Fruit fly (Drosophila melanogaster) whole organism, embryonic: ENCODE measurements around the gene CG13373.
A peak's percentile ranks its signal among the peaks of the same experiment; 100 is the strongest.

Experiments used
- Adf1 ChIP-seq: fragments of 200-800 bp; sonication (Bioruptor generic); IDR thresholded peaks from 2 replicates; pipeline ENCODE4 v1.3.6; 2022; ENCODE audit warnings: missing biosample characterization, missing genetic modification characterization
- CG10462 ChIP-seq: fragments of 200-800 bp; sonication (Bioruptor generic); optimal IDR thresholded peaks from 2 replicates; lab custom pipeline; 2016; ENCODE audit warnings: missing biosample characterization, missing genetic modification characterization
- CG10654 ChIP-seq: fragments of 200-800 bp; sonication (Bioruptor generic); optimal IDR thresholded peaks from 2 replicates; lab custom pipeline; 2016; ENCODE audit warnings: missing biosample characterization, missing genetic modification characterization
- CG12744 ChIP-seq: fragments of 200-800 bp; sonication (Bioruptor generic); optimal IDR thresholded peaks from 2 replicates; lab custom pipeline; 2016; ENCODE audit warnings: missing biosample characterization, missing genetic modification characterization
- CG13287 ChIP-seq: fragments of 200-800 bp; sonication (Bioruptor generic); IDR thresholded peaks from 2 replicates; pipeline ENCODE4 v1.3.6; 2022; ENCODE audit warnings: missing biosample characterization, missing genetic modification characterization; ENCODE audit not compliant: partially characterized antibody
- CG14014 ChIP-seq: fragments of 200-800 bp; sonication (Bioruptor generic); IDR thresholded peaks from 2 replicates; pipeline ENCODE4 v1.3.6; 2022; ENCODE audit warnings: missing biosample characterization, missing genetic modification characterization
- CG14667 ChIP-seq: fragments of 200-800 bp; sonication (Bioruptor generic); IDR thresholded peaks from 2 replicates; pipeline ENCODE4 v1.3.6; 2022; ENCODE audit warnings: missing biosample characterization, missing genetic modification characterization
- CG1603 ChIP-seq: fragments of 200-800 bp; sonication (Bioruptor generic); optimal IDR thresholded peaks from 2 replicates; lab custom pipeline; 2019; ENCODE audit warnings: missing biosample characterization, mild to moderate bottlenecking, missing genetic modification characterization, moderate library complexity
- CG1647 ChIP-seq: fragments of 200-800 bp; sonication (Bioruptor generic); optimal IDR thresholded peaks from 3 replicates; lab custom pipeline; 2016; ENCODE audit warnings: missing biosample characterization, missing genetic modification characterization
- CG17359 ChIP-seq: fragments of 200-800 bp; sonication (Bioruptor generic); optimal IDR thresholded peaks from 3 replicates; lab custom pipeline; 2018; ENCODE audit warnings: missing biosample characterization, mild to moderate bottlenecking, missing genetic modification characterization, moderate library complexity
- CG17802 ChIP-seq: fragments of 200-800 bp; sonication (Bioruptor generic); optimal IDR thresholded peaks from 2 replicates; lab custom pipeline; 2018; ENCODE audit warnings: missing biosample characterization, mild to moderate bottlenecking, missing genetic modification characterization, moderate library complexity
- CG1792 ChIP-seq: fragments of 200-800 bp; sonication (Bioruptor generic); optimal IDR thresholded peaks from 2 replicates; lab custom pipeline; 2016; ENCODE audit warnings: missing biosample characterization, missing genetic modification characterization
- CG31441 ChIP-seq: fragments of 200-800 bp; sonication (Bioruptor generic); IDR thresholded peaks from 2 replicates; pipeline ENCODE4 v1.3.6; 2022; ENCODE audit warnings: missing biosample characterization, missing genetic modification characterization
- CG3163 ChIP-seq: fragments of 200-800 bp; sonication (Bioruptor generic); optimal IDR thresholded peaks from 3 replicates; lab custom pipeline; 2016; ENCODE audit warnings: missing biosample characterization, missing genetic modification characterization
- CG3847 ChIP-seq: fragments of 200-800 bp; sonication (Bioruptor generic); IDR thresholded peaks from 2 replicates; pipeline ENCODE4 v1.3.6; 2022; ENCODE audit warnings: missing biosample characterization, missing genetic modification characterization
- CG4282 ChIP-seq: fragments of 200-800 bp; sonication (Bioruptor generic); optimal IDR thresholded peaks from 2 replicates; lab custom pipeline; 2016; ENCODE audit warnings: missing biosample characterization, missing genetic modification characterization
- CG43689 ChIP-seq: fragments of 200-800 bp; sonication (Bioruptor generic); IDR thresholded peaks from 2 replicates; pipeline ENCODE4 v1.3.6; 2022; ENCODE audit warnings: missing biosample characterization, missing genetic modification characterization
- CG6791 ChIP-seq: fragments of 200-800 bp; sonication (Bioruptor generic); IDR thresholded peaks from 3 replicates; pipeline ENCODE4 v1.3.6; 2022; ENCODE audit warnings: missing biosample characterization, missing genetic modification characterization; ENCODE audit not compliant: partially characterized antibody
- CG9215 ChIP-seq: fragments of 200-800 bp; sonication (Bioruptor generic); IDR thresholded peaks from 2 replicates; pipeline ENCODE4 v1.3.6; 2022; ENCODE audit warnings: missing biosample characterization, missing genetic modification characterization
- Dll ChIP-seq: fragments of 200-800 bp; sonication (Bioruptor generic); IDR thresholded peaks from 4 replicates; pipeline ENCODE4 v1.3.6; 2022; ENCODE audit warnings: missing biosample characterization, missing genetic modification characterization; ENCODE audit not compliant: partially characterized antibody
- E2f2 ChIP-seq: fragments of 200-800 bp; sonication (Bioruptor generic); IDR thresholded peaks from 2 replicates; pipeline ENCODE4 v1.3.6; 2022; ENCODE audit warnings: missing biosample characterization, missing genetic modification characterization
- H15 ChIP-seq: fragments of 200-800 bp; sonication (Bioruptor generic); IDR thresholded peaks from 3 replicates; pipeline ENCODE4 v1.3.6; 2022; ENCODE audit warnings: missing biosample characterization, missing genetic modification characterization
- HLH4C ChIP-seq: fragments of 200-800 bp; sonication (Bioruptor generic); IDR thresholded peaks from 3 replicates; pipeline ENCODE4 v1.3.6; 2022; ENCODE audit warnings: missing biosample characterization, missing genetic modification characterization; ENCODE audit not compliant: partially characterized antibody
- HmgZ ChIP-seq: fragments of 200-800 bp; sonication (Bioruptor generic); optimal IDR thresholded peaks from 2 replicates; lab custom pipeline; 2018; ENCODE audit warnings: missing biosample characterization, mild to moderate bottlenecking, missing genetic modification characterization
- Hr39 ChIP-seq: fragments of >200 bp; optimal IDR thresholded peaks from 2 replicates; lab custom pipeline; 2017
- Hsf ChIP-seq: fragments of 200-800 bp; sonication (Bioruptor generic); optimal IDR thresholded peaks from 3 replicates; lab custom pipeline; 2016; ENCODE audit warnings: missing biosample characterization, missing genetic modification characterization
- Lhr ChIP-seq: fragments of 200-800 bp; sonication (Bioruptor generic); optimal IDR thresholded peaks from 3 replicates; lab custom pipeline; 2017; ENCODE audit warnings: mild to moderate bottlenecking, missing biosample characterization, missing genetic modification reagents, missing genetic modification characterization
- Med ChIP-seq: fragments of 200-800 bp; sonication (Bioruptor generic); peaks from one replicate; lab custom pipeline; 2016; ENCODE audit warnings: missing biosample characterization, missing genetic modification characterization, mild to moderate bottlenecking, inconsistent platforms, moderate library complexity
- Nf-YC ChIP-seq: fragments of 200-800 bp; optimal IDR thresholded peaks from 3 replicates; lab custom pipeline; 2019; ENCODE audit warnings: missing biosample characterization, mild to moderate bottlenecking, missing genetic modification characterization, moderate library complexity
- Rfx ChIP-seq: fragments of 200-800 bp; sonication (Bioruptor generic); IDR thresholded peaks from 2 replicates; pipeline ENCODE4 v1.3.6; 2022; ENCODE audit warnings: missing biosample characterization, missing genetic modification characterization
- Trl ChIP-seq, 3 experiments: fragments of >200 bp in 2 of 3; fragments of 200-800 bp in 1 of 3; sonication (Bioruptor generic) in 1 of 3; optimal IDR thresholded peaks; 2 replicates in 1 of 3; 3 replicates in 2 of 3; lab custom pipeline; 2016 to 2017; ENCODE audit warnings: missing biosample characterization in 1 of 3, missing genetic modification characterization in 1 of 3
- aop ChIP-seq: fragments of 200-800 bp; sonication (Bioruptor generic); IDR thresholded peaks from 2 replicates; pipeline ENCODE4 v1.3.6; 2022; ENCODE audit warnings: missing biosample characterization, missing genetic modification characterization
- chinmo ChIP-seq: fragments of 200-800 bp; sonication (Bioruptor generic); IDR thresholded peaks from 4 replicates; pipeline ENCODE4 v1.3.6; 2022; ENCODE audit warnings: missing biosample characterization, missing genetic modification characterization; ENCODE audit not compliant: partially characterized antibody
- crp ChIP-seq, 2 experiments: fragments of 200-800 bp; sonication (Bioruptor generic); optimal IDR thresholded peaks; 2 replicates in 1 of 2; 3 replicates in 1 of 2; lab custom pipeline; 2017; ENCODE audit warnings: missing biosample characterization in 2 of 2, missing genetic modification characterization in 2 of 2, mild to moderate bottlenecking in 1 of 2, moderate library complexity in 1 of 2
- cwo ChIP-seq: fragments of 200-800 bp; sonication (Bioruptor generic); optimal IDR thresholded peaks from 3 replicates; lab custom pipeline; 2017; ENCODE audit warnings: missing biosample characterization, missing genetic modification characterization, mild to moderate bottlenecking, moderate library complexity, missing genetic modification reagents
- ewg ChIP-seq: fragments of 200-800 bp; sonication (Bioruptor generic); optimal IDR thresholded peaks from 3 replicates; lab custom pipeline; 2017; ENCODE audit warnings: mild to moderate bottlenecking, missing biosample characterization, missing genetic modification reagents, missing genetic modification characterization
- fd64A ChIP-seq: fragments of 200-800 bp; sonication (Bioruptor generic); optimal IDR thresholded peaks from 3 replicates; lab custom pipeline; 2018; ENCODE audit warnings: missing biosample characterization, mild to moderate bottlenecking, missing genetic modification characterization
- gce ChIP-seq: fragments of 200-800 bp; sonication (Bioruptor generic); IDR thresholded peaks from 3 replicates; pipeline ENCODE4 v1.3.6; 2022; ENCODE audit warnings: missing biosample characterization, missing genetic modification characterization
- gro ChIP-seq: fragments of 200-800 bp; sonication (Bioruptor generic); optimal IDR thresholded peaks from 2 replicates; lab custom pipeline; 2016; ENCODE audit warnings: missing biosample characterization, missing genetic modification characterization
- insv ChIP-seq, 2 experiments: fragments of 200-800 bp; sonication (Bioruptor generic); optimal IDR thresholded peaks; 3 replicates each; lab custom pipeline; 2016 to 2018; ENCODE audit warnings: missing biosample characterization in 2 of 2, missing genetic modification characterization in 2 of 2
- knrl ChIP-seq: fragments of 200-800 bp; sonication (Bioruptor generic); IDR thresholded peaks from 3 replicates; pipeline ENCODE4 v1.3.6; 2022; ENCODE audit warnings: missing biosample characterization, missing genetic modification characterization; ENCODE audit not compliant: partially characterized antibody
- lbe ChIP-seq: fragments of 200-800 bp; sonication (Bioruptor generic); optimal IDR thresholded peaks from 2 replicates; lab custom pipeline; 2016; ENCODE audit warnings: missing biosample characterization, mild to moderate bottlenecking, missing genetic modification characterization
- nerfin-1 ChIP-seq: fragments of 200-800 bp; sonication (Bioruptor generic); optimal IDR thresholded peaks from 3 replicates; lab custom pipeline; 2019; ENCODE audit warnings: missing biosample characterization, mild to moderate bottlenecking, missing genetic modification characterization, moderate library complexity
- nom ChIP-seq: fragments of 200-800 bp; sonication (Bioruptor generic); optimal IDR thresholded peaks from 2 replicates; lab custom pipeline; 2017; ENCODE audit warnings: missing biosample characterization, missing genetic modification characterization, mild to moderate bottlenecking, moderate library complexity, missing genetic modification reagents
- pan ChIP-seq, 4 experiments: fragments of >200 bp in 3 of 4; fragments of 200-800 bp in 1 of 4; sonication (Bioruptor generic) in 1 of 4; optimal IDR thresholded peaks in 3 of 4; IDR thresholded peaks in 1 of 4; 2 replicates each; pipeline versions ENCODE4 v1.3.6 to Lab custom; 2017 to 2022; ENCODE audit warnings: missing biosample characterization in 2 of 4, missing genetic modification characterization in 2 of 4, mixed read lengths in 1 of 4
- pzg ChIP-seq: fragments of 200-800 bp; sonication (Bioruptor generic); optimal IDR thresholded peaks from 3 replicates; lab custom pipeline; 2018; ENCODE audit warnings: missing biosample characterization, mild to moderate bottlenecking, missing genetic modification characterization, moderate library complexity
- slbo ChIP-seq: fragments of 200-800 bp; sonication (Bioruptor generic); IDR thresholded peaks from 2 replicates; pipeline ENCODE4 v1.3.6; 2022; ENCODE audit warnings: missing biosample characterization, missing genetic modification characterization
- trem ChIP-seq: fragments of 200-800 bp; optimal IDR thresholded peaks from 3 replicates; lab custom pipeline; 2019; ENCODE audit warnings: missing biosample characterization, mild to moderate bottlenecking, missing genetic modification characterization, moderate library complexity
- z ChIP-seq: fragments of 200-800 bp; sonication (Bioruptor generic); IDR thresholded peaks from 3 replicates; pipeline ENCODE4 v1.3.6; 2022; ENCODE audit warnings: missing biosample characterization, missing genetic modification characterization

Gene CG13373

dm6 chrX:494607-495006 lies 17.8 kb downstream of the CG13373 start, which contains the start of gene CG17778 (continued):
- TF ChIP-seq CG17359 (tag; lab: Kevin White, UChicago) (no peak), CG4282 (GFP tag; lab: Kevin White, UChicago) (no peak), CG10654 (GFP tag; lab: Kevin White, UChicago) (no peak), H15 (0 out of 3 replicates have a peak, but pooled peaks have one; percentile 29), Trl (optimal IDR thresholded peaks at IDR 0.05; lab: Kevin White, UChicago) (peak; percentile 32 to 46), Trl (GFP tag; optimal IDR thresholded peaks at IDR 0.05; lab: Kevin White, UChicago) (no peak), cwo (peak; percentile 2), slbo (GFP tag; lab: Robert Waterston, UW) (peak; percentile 30; the same call in 1 of the 2 replicates), CG14014 (GFP tag; lab: Robert Waterston, UW) (0 out of 2 replicates have a peak, but pooled peaks have one; percentile 36), CG1792 (no peak), Rfx (GFP tag; lab: Robert Waterston, UW) (0 out of 2 replicates have a peak, but pooled peaks have one; percentile 23), Med (peak; percentile 75), nerfin-1 (tag; lab: Kevin White, UChicago) (peak; percentile 40), z (GFP tag; lab: Robert Waterston, UW) (no peak), pan (optimal IDR thresholded peaks at IDR 0.05; lab: Kevin White, UChicago) (no peak), pan (GFP tag; optimal IDR thresholded peaks at IDR 0.05 in 1 of 2, IDR thresholded peaks at IDR 0.05 in 1 of 2) (peak in 1 of 2 experiments; percentile 35), CG17802 (no peak), CG1647 (no peak), lbe (GFP tag; lab: Kevin White, UChicago) (no peak), crp (GFP tag; optimal IDR thresholded peaks at IDR 0.05; lab: Kevin White, UChicago) (no peak), trem (tag; lab: Kevin White, UChicago) (no peak), CG12744 (GFP tag; lab: Kevin White, UChicago) (no peak), Nf-YC (tag; lab: Kevin White, UChicago) (peak; percentile 68)

dm6 chrX:496326-496725 lies 19.5 kb downstream of the CG13373 start, which contains the start of gene svr:
Gene svr, plus strand, starts transcription at chrX:496446.
- TF ChIP-seq HmgZ (peak; percentile 47), Dll (GFP tag; lab: Robert Waterston, UW) (0 out of 4 replicates have a peak, but pooled peaks have one; percentile 34), pzg (peak; percentile 75), trem (tag; lab: Kevin White, UChicago) (peak; percentile 45), CG31441 (GFP tag; lab: Robert Waterston, UW) (no peak), CG6791 (GFP tag; lab: Robert Waterston, UW) (no peak), gro (no peak), nom (GFP tag; lab: Kevin White, UChicago) (peak; percentile 21), gce (GFP tag; lab: Robert Waterston, UW) (no peak), CG13287 (GFP tag; lab: Robert Waterston, UW) (peak; percentile 30; the same call in 1 of the 2 replicates), fd64A (GFP tag; lab: Kevin White, UChicago) (no peak), CG43689 (no peak), Hsf (GFP tag; lab: Kevin White, UChicago) (no peak), CG9215 (GFP tag; lab: Robert Waterston, UW) (peak; percentile 59), Lhr (GFP tag; lab: Kevin White, UChicago) (peak; percentile 37), E2f2 (peak; percentile 95), CG14667 (GFP tag; lab: Robert Waterston, UW) (no peak), insv (GFP tag; optimal IDR thresholded peaks at IDR 0.05; lab: Kevin White, UChicago) (no peak), aop (GFP tag; lab: Robert Waterston, UW) (no peak), knrl (0 out of 3 replicates have a peak, but pooled peaks have one; percentile 27), CG3163 (GFP tag; lab: Kevin White, UChicago) (no peak), chinmo (GFP tag; lab: Robert Waterston, UW) (peak; percentile 80; the same call in 1 of the 4 replicates), HLH4C (GFP tag; lab: Robert Waterston, UW) (no peak), Adf1 (peak; percentile 77), Med (peak; percentile 77), ewg (peak; percentile 10), CG3847 (peak; percentile 44), Hr39 (no peak), CG10462 (GFP tag; lab: Kevin White, UChicago) (no peak), CG1603 (tag; lab: Kevin White, UChicago) (peak; percentile 65)
